Worm (Caenorhabditis elegans): Measurements from ENCODE around the gene ZK84.4.

Gene ZK84.4

DNA sequence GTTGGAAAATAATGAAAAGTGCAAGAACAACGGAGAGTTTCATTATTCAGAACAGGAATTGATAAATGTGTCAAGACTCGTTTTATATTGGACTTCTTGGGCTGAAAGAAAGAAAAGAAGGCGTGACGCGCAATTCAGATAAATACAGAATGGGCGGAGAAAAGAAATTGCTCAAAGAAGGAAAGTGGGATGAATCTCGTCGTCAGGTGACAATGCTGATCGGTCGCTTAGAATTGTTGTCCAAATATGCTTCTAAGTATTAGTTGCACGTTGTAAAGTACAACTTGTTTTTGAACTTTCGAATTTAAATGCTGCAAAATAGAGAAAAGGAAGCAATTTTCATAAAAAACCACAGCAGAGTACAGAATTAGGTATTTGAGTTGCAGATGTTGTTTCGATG lies 18.1 kb downstream of the ZK84.4 start, which contains the start of gene ins-3:
TSS of gene ins-3 (minus strand) at position 101 of the 400 bp plus-strand sequence.
- TF ChIP-seq ztf-11 (tag; optimal IDR thresholded peaks at IDR 0.05) (no peak), ztf-1 (GFP tag; conservative IDR thresholded peaks at IDR 0.05) (no peak), nhr-6 (tag; optimal IDR thresholded peaks at IDR 0.05) (no peak), ZK546.5 (tag; optimal IDR thresholded peaks at IDR 0.05) (no peak), nhr-129 (tag; optimal IDR thresholded peaks at IDR 0.05) (no peak), unc-39 (tag; optimal IDR thresholded peaks at IDR 0.05) (no peak), dmd-4 (tag; optimal IDR thresholded peaks at IDR 0.05) (no peak), sma-3 (GFP tag; optimal IDR thresholded peaks at IDR 0.05) (no peak), nhr-25 (tag; optimal IDR thresholded peaks at IDR 0.05) (no peak), nhr-10 (tag; optimal IDR thresholded peaks at IDR 0.05) (no peak), elt-1 (tag; optimal IDR thresholded peaks at IDR 0.05) (no peak), ceh-16 (tag; optimal IDR thresholded peaks at IDR 0.05) (no peak)

DNA sequence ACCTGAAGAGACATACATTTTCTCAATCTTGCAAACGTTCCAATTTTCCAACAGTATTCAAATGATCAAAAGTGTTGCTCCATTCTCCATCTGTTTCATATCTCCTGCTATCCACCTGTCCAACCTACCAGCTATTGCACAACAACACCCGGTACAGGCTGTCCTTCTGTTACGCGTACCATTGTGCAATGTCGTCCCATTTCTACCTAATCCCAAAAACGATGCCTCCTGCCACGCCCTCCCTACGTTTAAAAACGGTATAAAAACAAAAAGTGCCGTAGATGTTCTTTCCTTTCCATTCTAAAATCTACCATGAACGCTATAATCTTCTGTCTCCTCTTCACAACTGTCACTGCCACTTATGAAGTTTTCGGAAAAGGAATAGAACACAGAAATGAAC lies 20.6 kb downstream of the ZK84.4 start, which contains the start of gene ins-2:
TSS of gene ins-2 (plus strand) at position 301 of the 400 bp plus-strand sequence.
- TF ChIP-seq ztf-1 (GFP tag; conservative IDR thresholded peaks at IDR 0.05) (no peak), R02D3.7 (tag; optimal IDR thresholded peaks at IDR 0.05) (no peak), ama-1 (optimal IDR thresholded peaks at IDR 0.05) (no peak), aly-2 (tag; optimal IDR thresholded peaks at IDR 0.05) (no peak), C34F6.9 (tag; optimal IDR thresholded peaks at IDR 0.05) (no peak), zag-1 (tag; optimal IDR thresholded peaks at IDR 0.05) (no peak), nhr-77 (tag; optimal IDR thresholded peaks at IDR 0.05) (no peak), sem-4 (tag; optimal IDR thresholded peaks at IDR 0.05) (no peak), mbf-1 (tag; optimal IDR thresholded peaks at IDR 0.05) (no peak), lin-13 (GFP tag; optimal IDR thresholded peaks at IDR 0.05) (no peak), nhr-10 (tag; optimal IDR thresholded peaks at IDR 0.05) (no peak), unc-62 (GFP tag; optimal IDR thresholded peaks at IDR 0.05) (no peak)

DNA sequence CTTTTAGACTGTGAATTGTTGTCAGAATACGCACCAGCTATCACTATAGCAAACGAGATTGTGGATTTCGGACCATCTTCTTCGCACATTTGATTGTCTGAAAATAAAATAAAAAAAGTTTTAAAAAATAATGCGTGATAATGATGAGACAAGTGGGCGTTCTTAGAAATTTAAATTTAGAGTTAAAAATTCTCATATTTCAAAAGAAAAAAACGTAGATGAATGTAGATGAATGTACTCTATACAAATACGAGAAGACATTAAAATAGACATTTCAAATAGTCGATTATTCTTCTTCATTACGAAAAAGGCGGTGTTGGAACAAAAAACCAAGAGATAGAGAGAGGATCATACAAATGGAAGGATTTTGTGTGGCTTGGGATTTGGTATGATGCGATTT lies 33.9 kb downstream of the ZK84.4 start, which contains the start of gene B0034.5:
TSS of gene B0034.5 (minus strand) at position 101 of the 400 bp plus-strand sequence.
- TF ChIP-seq sem-4 (tag; optimal IDR thresholded peaks at IDR 0.05) (no peak), Y55F3AM.14 (GFP tag; optimal IDR thresholded peaks at IDR 0.05) (no peak), gmeb-1 (tag; optimal IDR thresholded peaks at IDR 0.05) (no peak), dmd-4 (tag; optimal IDR thresholded peaks at IDR 0.05) (no peak), sma-3 (GFP tag; optimal IDR thresholded peaks at IDR 0.05) (no peak), ama-1 (optimal IDR thresholded peaks at IDR 0.05) (no peak), ZK546.5 (tag; optimal IDR thresholded peaks at IDR 0.05) (no peak), unc-55 (GFP tag; optimal IDR thresholded peaks at IDR 0.05) (no peak), lsy-2 (tag; optimal IDR thresholded peaks at IDR 0.05) (no peak)

DNA sequence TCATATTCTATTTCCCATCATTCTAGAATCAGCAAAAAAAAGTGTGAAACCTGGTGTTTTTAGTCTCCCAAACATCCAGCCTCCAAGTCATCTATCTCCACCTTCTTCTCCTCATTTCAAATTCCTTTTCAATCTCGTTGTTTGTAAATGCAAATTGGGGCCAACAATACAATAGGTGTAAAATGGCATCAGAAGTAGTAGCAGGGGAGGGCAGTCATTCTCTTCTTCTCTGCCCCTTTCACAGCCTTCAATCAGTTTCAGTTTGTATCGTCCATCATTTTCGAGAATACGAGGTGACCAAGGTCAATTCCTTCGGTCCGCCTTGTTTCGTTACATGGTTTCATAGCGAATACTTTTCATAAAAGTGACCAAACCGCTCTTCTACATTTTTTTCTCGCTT lies 39.5 kb downstream of the ZK84.4 start, which contains the start of gene B0034.4:
TSS of gene B0034.4 (minus strand) at position 229 of the 400 bp plus-strand sequence.
- TF ChIP-seq lin-11 (tag; optimal IDR thresholded peaks at IDR 0.05), result no peak
- TF ChIP-seq ZK546.5 (tag; optimal IDR thresholded peaks at IDR 0.05), result no peak
- TF ChIP-seq unc-39 (tag; optimal IDR thresholded peaks at IDR 0.05), result no peak
- TF ChIP-seq nhr-25 (tag; optimal IDR thresholded peaks at IDR 0.05), result peak; percentile 4
- TF ChIP-seq mdl-1 (tag; optimal IDR thresholded peaks at IDR 0.05), result no peak
- no peak for TF ChIP-seq elt-1 (tag; optimal IDR thresholded peaks at IDR 0.05)

DNA sequence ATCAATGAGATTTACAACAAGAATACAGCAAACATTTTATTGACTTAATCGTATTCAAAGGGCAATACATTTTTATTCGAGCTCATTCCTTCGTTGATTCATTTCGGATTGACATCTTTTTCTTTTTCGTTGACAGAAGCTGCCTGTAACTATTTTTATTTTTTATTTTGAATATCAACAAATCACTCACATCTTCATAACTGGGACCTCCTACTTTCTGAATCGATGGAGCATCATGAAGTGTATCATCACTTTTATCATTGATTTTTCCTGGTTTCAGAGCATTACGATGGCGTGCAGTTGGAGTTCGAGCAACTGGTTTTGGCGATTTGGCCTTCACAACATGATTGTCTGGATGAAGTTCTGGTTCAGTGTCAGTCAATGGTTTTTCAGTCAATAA lies 40.8 kb downstream of the ZK84.4 start, which contains the start of gene B0034.1:
TSS of gene B0034.1 (plus strand) at position 301 of the 400 bp plus-strand sequence.
- no peak for TF ChIP-seq Y55F3AM.14 (GFP tag; optimal IDR thresholded peaks at IDR 0.05)
- no peak for TF ChIP-seq skn-1 (tag; optimal IDR thresholded peaks at IDR 0.05)
- TF ChIP-seq F13H6.1 (tag; optimal IDR thresholded peaks at IDR 0.05), result no peak
- no peak for TF ChIP-seq alr-1 (tag; optimal IDR thresholded peaks at IDR 0.05)
- no peak for TF ChIP-seq ama-1 (optimal IDR thresholded peaks at IDR 0.05)
- no peak for TF ChIP-seq fos-1 (tag; optimal IDR thresholded peaks at IDR 0.05)
- TF ChIP-seq nhr-77 (tag; optimal IDR thresholded peaks at IDR 0.05), result no peak
- TF ChIP-seq nhr-237 (tag; optimal IDR thresholded peaks at IDR 0.05), result no peak
- no peak for TF ChIP-seq ztf-4 (tag; optimal IDR thresholded peaks at IDR 0.05)
- TF ChIP-seq egl-27 (tag; optimal IDR thresholded peaks at IDR 0.05), result no peak
- no peak for TF ChIP-seq elt-1 (tag; optimal IDR thresholded peaks at IDR 0.05)
- TF ChIP-seq sem-4 (tag; optimal IDR thresholded peaks at IDR 0.05), result no peak
- no peak for TF ChIP-seq gmeb-1 (tag; optimal IDR thresholded peaks at IDR 0.05)
- no peak for TF ChIP-seq elt-3 (tag; optimal IDR thresholded peaks at IDR 0.05)
- no peak for TF ChIP-seq ZK546.5 (tag; optimal IDR thresholded peaks at IDR 0.05)
